Fruit fly (Drosophila melanogaster): Measurements from ENCODE around the gene loh.
A peak's percentile ranks its signal among the peaks of the same experiment; 100 is the strongest.

Gene loh

dm6 chr2L:10405008-10405654 lies 37.2 kb upstream of the loh start, which contains the start of the genes CG17768, LSm-4 and Ir31a (continued):
- TF ChIP-seq hb (GFP tag; IDR thresholded peaks at IDR 0.05; ENCODE audit: partially characterized antibody): peak; percentile 68
- no peak for TF ChIP-seq pfk (GFP tag; optimal IDR thresholded peaks at IDR 0.05)
- 0 out of 3 replicates have a peak, but pooled peaks have one; percentile 59 for TF ChIP-seq mld (GFP tag; IDR thresholded peaks at IDR 0.05; ENCODE audit: partially characterized antibody)
- TF ChIP-seq CG2129 (GFP tag; IDR thresholded peaks at IDR 0.05; ENCODE audit: partially characterized antibody): peak; percentile 66; the same call in 1 of the 2 replicates
- no peak for TF ChIP-seq CG3407 (GFP tag; optimal IDR thresholded peaks at IDR 0.05)
- peak; percentile 40 for TF ChIP-seq CG4617 (GFP tag; optimal IDR thresholded peaks at IDR 0.05; ENCODE audit: borderline replicate concordance)
- TF ChIP-seq Gug (GFP tag; IDR thresholded peaks at IDR 0.05): no peak
- TF ChIP-seq phol (tag; optimal IDR thresholded peaks at IDR 0.05): peak; percentile 11
- peak; percentile 42 for TF ChIP-seq MESR4 (GFP tag; optimal IDR thresholded peaks at IDR 0.05)
- TF ChIP-seq vnd (GFP tag; IDR thresholded peaks at IDR 0.05; ENCODE audit: partially characterized antibody): peak; percentile 59; the same call in 2 of the 3 replicates
- TF ChIP-seq CG8290 (GFP tag; optimal IDR thresholded peaks at IDR 0.05): peak; percentile 27
- TF ChIP-seq CG8290 (tag; optimal IDR thresholded peaks at IDR 0.05): no peak
- TF ChIP-seq stc (GFP tag; IDR thresholded peaks at IDR 0.05): no peak
- peak; percentile 66 for TF ChIP-seq Dref (GFP tag; IDR thresholded peaks at IDR 0.05)
- TF ChIP-seq CG10267 (tag; optimal IDR thresholded peaks at IDR 0.05): peak; percentile 1
- no peak for TF ChIP-seq lab (GFP tag; optimal IDR thresholded peaks at IDR 0.05)
- TF ChIP-seq zen (tag; optimal IDR thresholded peaks at IDR 0.05): no peak
- TF ChIP-seq CG16813 (GFP tag; IDR thresholded peaks at IDR 0.05; ENCODE audit: partially characterized antibody): peak; percentile 72
- TF ChIP-seq CG4820 (GFP tag; optimal IDR thresholded peaks at IDR 0.05): no peak
- peak; percentile 46; the same call in 1 of the 3 replicates for TF ChIP-seq zen2 (GFP tag; IDR thresholded peaks at IDR 0.05; ENCODE audit: partially characterized antibody)
- peak; percentile 39; the same call in 1 of the 3 replicates for TF ChIP-seq CG7963 (GFP tag; IDR thresholded peaks at IDR 0.05; ENCODE audit: partially characterized antibody)
- no peak for TF ChIP-seq fru (optimal IDR thresholded peaks at IDR 0.05)
- TF ChIP-seq cwo (GFP tag; optimal IDR thresholded peaks at IDR 0.05): no peak
- TF ChIP-seq gt (GFP tag; IDR thresholded peaks at IDR 0.05): no peak
- peak; percentile 87 for TF ChIP-seq Scr (GFP tag; IDR thresholded peaks at IDR 0.05; ENCODE audit: partially characterized antibody)
- peak; percentile 91 for TF ChIP-seq CG30020 (tag; optimal IDR thresholded peaks at IDR 0.05)
- TF ChIP-seq Blimp-1 (GFP tag; optimal IDR thresholded peaks at IDR 0.05): no peak
- TF ChIP-seq sd (tag; optimal IDR thresholded peaks at IDR 0.05): no peak
- TF ChIP-seq stwl (tag; optimal IDR thresholded peaks at IDR 0.05): peak; percentile 18
- no peak for TF ChIP-seq Side (GFP tag; optimal IDR thresholded peaks at IDR 0.05)
- TF ChIP-seq pzg (GFP tag; optimal IDR thresholded peaks at IDR 0.05): peak; percentile 20
- peak; percentile 84 for TF ChIP-seq hbn (GFP tag; IDR thresholded peaks at IDR 0.05; ENCODE audit: partially characterized antibody)
- TF ChIP-seq gro (GFP tag; optimal IDR thresholded peaks at IDR 0.05): no peak
- peak; percentile 19; the same call in 1 of the 2 replicates for TF ChIP-seq E2f2 (GFP tag; IDR thresholded peaks at IDR 0.05)
- TF ChIP-seq Sry-δ (GFP tag; optimal IDR thresholded peaks at IDR 0.05): peak; percentile 72
- TF ChIP-seq CG6765 (GFP tag; optimal IDR thresholded peaks at IDR 0.05): no peak
- TF ChIP-seq odd (GFP tag; optimal IDR thresholded peaks at IDR 0.05): no peak
- TF ChIP-seq btn (GFP tag; optimal IDR thresholded peaks at IDR 0.05): no peak
- TF ChIP-seq CG7786 (GFP tag; optimal IDR thresholded peaks at IDR 0.05): no peak
- TF ChIP-seq Ptx1 (GFP tag; IDR thresholded peaks at IDR 0.05): no peak
- TF ChIP-seq p53 (GFP tag; optimal IDR thresholded peaks at IDR 0.05): no peak
- no peak for TF ChIP-seq tll (GFP tag; optimal IDR thresholded peaks at IDR 0.05)
- TF ChIP-seq caup (GFP tag; optimal IDR thresholded peaks at IDR 0.05; ENCODE audit: severe bottlenecking): no peak
- TF ChIP-seq CG8281 (tag; optimal IDR thresholded peaks at IDR 0.05): no peak
- peak; percentile 82 for TF ChIP-seq bbx (GFP tag; IDR thresholded peaks at IDR 0.05; ENCODE audit: partially characterized antibody)
- TF ChIP-seq hkb (optimal IDR thresholded peaks at IDR 0.05): no peak
- TF ChIP-seq hkb (GFP tag; IDR thresholded peaks at IDR 0.05): no peak
- no peak for TF ChIP-seq ash1 (GFP tag; optimal IDR thresholded peaks at IDR 0.05)
